Worm (Caenorhabditis elegans) whole organism, young adult: ENCODE measurements around the gene ZC317.6.

Source experiments
- B0019.2 ChIP-seq: fragments of 200-800 bp; sonication (Bioruptor generic); conservative IDR thresholded peaks from 2 replicates; pipeline ENCODE4 v1.3.6; 2022; ENCODE audit warnings: missing genetic modification reagents, missing genetic modification characterization, missing compliant biosample characterization
- B0336.3 ChIP-seq: fragments of 200-800 bp; sonication (Bioruptor generic); IDR thresholded peaks from 2 replicates; pipeline ENCODE4 v1.3.6; 2022; ENCODE audit warnings: missing genetic modification characterization, missing compliant biosample characterization
- F23B12.7 ChIP-seq: sonication (generic microtip); optimal IDR thresholded peaks from 2 replicates; lab custom pipeline; 2017; ENCODE audit warnings: missing genetic modification characterization, mild to moderate bottlenecking, missing compliant biosample characterization, antibody characterized with exemption, moderate library complexity; ENCODE audit not compliant: insufficient read depth
- T07F8.4 ChIP-seq: sonication (generic microtip); optimal IDR thresholded peaks from 2 replicates; lab custom pipeline; 2016; ENCODE audit warnings: mild to moderate bottlenecking, missing genetic modification characterization, moderate library complexity, missing compliant biosample characterization
- Y79H2A.3 ChIP-seq: fragments of 200-800 bp; sonication (Bioruptor generic); conservative IDR thresholded peaks from 2 replicates; pipeline ENCODE4 v1.3.6; 2022; ENCODE audit warnings: missing genetic modification reagents, missing genetic modification characterization, missing compliant biosample characterization
- Y95B8A.8 ChIP-seq: fragments of 200-800 bp; sonication (Bioruptor generic); IDR thresholded peaks from 2 replicates; pipeline ENCODE4 v1.3.6; 2022; ENCODE audit warnings: missing genetic modification reagents, missing genetic modification characterization, missing compliant biosample characterization
- aptf-2 ChIP-seq: fragments of 200-800 bp; sonication (Bioruptor generic); conservative IDR thresholded peaks from 2 replicates; pipeline ENCODE4 v1.3.6; 2022; ENCODE audit warnings: missing genetic modification reagents, missing genetic modification characterization, missing compliant biosample characterization
- ceh-58 ChIP-seq: fragments of 200-800 bp; sonication (Bioruptor generic); IDR thresholded peaks from 2 replicates; pipeline ENCODE4 v1.3.6; 2022; ENCODE audit warnings: missing genetic modification characterization, missing compliant biosample characterization
- ceh-79 ChIP-seq: sonication (generic microtip); optimal IDR thresholded peaks from 2 replicates; lab custom pipeline; 2017; ENCODE audit warnings: mild to moderate bottlenecking, missing genetic modification characterization, missing compliant biosample characterization
- ceh-91 ChIP-seq: fragments of 200-800 bp; sonication (Bioruptor generic); IDR thresholded peaks from 2 replicates; pipeline ENCODE4 v1.3.6; 2022; ENCODE audit warnings: missing genetic modification reagents, missing genetic modification characterization, missing compliant biosample characterization
- die-1 ChIP-seq: sonication (generic microtip); optimal IDR thresholded peaks from 2 replicates; lab custom pipeline; 2016; ENCODE audit warnings: missing genotype, mild to moderate bottlenecking, missing genetic modification characterization, missing compliant biosample characterization
- dpff-1 ChIP-seq: sonication (generic microtip); optimal IDR thresholded peaks from 2 replicates; lab custom pipeline; 2017; ENCODE audit warnings: mild to moderate bottlenecking, missing genetic modification characterization, missing compliant biosample characterization
- him-1 ChIP-seq: sonication (generic microtip); optimal IDR thresholded peaks from 2 replicates; lab custom pipeline; 2016; ENCODE audit warnings: missing genotype, missing genetic modification reagents, missing genetic modification characterization, missing compliant biosample characterization
- hmg-1.2 ChIP-seq: fragments of 200-800 bp; sonication (Bioruptor generic); IDR thresholded peaks from 2 replicates; pipeline ENCODE4 v1.3.6; 2022; ENCODE audit warnings: missing genetic modification reagents, missing genetic modification characterization, missing compliant biosample characterization
- let-526 ChIP-seq: fragments of 200-800 bp; sonication (Bioruptor generic); IDR thresholded peaks from 2 replicates; pipeline ENCODE4 v1.3.6; 2022; ENCODE audit warnings: missing genetic modification reagents, missing genetic modification characterization, missing compliant biosample characterization
- let-607 ChIP-seq, 2 experiments: fragments of 200-800 bp in 1 of 2; sonication (Bioruptor generic) in 1 of 2; sonication (generic microtip) in 1 of 2; optimal IDR thresholded peaks; 2 replicates each; lab custom pipeline; 2016 to 2018; ENCODE audit warnings: mild to moderate bottlenecking in 2 of 2, missing compliant biosample characterization in 2 of 2, missing genetic modification characterization in 2 of 2, moderate library complexity in 2 of 2, missing genotype in 1 of 2
- lin-26 ChIP-seq: fragments of 200-800 bp; sonication (Bioruptor generic); IDR thresholded peaks from 2 replicates; pipeline ENCODE4 v1.3.6; 2022; ENCODE audit warnings: missing genetic modification reagents, missing genetic modification characterization, missing compliant biosample characterization
- lir-1 ChIP-seq: fragments of 200-800 bp; sonication (Bioruptor generic); conservative IDR thresholded peaks from 2 replicates; pipeline ENCODE4 v1.3.6; 2022; ENCODE audit warnings: missing genetic modification reagents, missing genetic modification characterization, missing compliant biosample characterization
- mcd-1 ChIP-seq: fragments of 200-800 bp; sonication (Bioruptor generic); IDR thresholded peaks from 2 replicates; pipeline ENCODE4 v1.3.6; 2022; ENCODE audit warnings: missing genetic modification reagents, missing genetic modification characterization, missing compliant biosample characterization
- mel-28 ChIP-seq: sonication (generic microtip); optimal IDR thresholded peaks from 2 replicates; lab custom pipeline; 2016; ENCODE audit warnings: borderline replicate concordance, mild to moderate bottlenecking, missing genetic modification characterization, missing compliant biosample characterization
- nfya-1 ChIP-seq: sonication (generic microtip); optimal IDR thresholded peaks from 2 replicates; lab custom pipeline; 2017; ENCODE audit warnings: antibody characterized with exemption, missing compliant biosample characterization, missing genetic modification characterization, borderline replicate concordance; ENCODE audit not compliant: insufficient read depth
- nhr-179 ChIP-seq: sonication (generic microtip); optimal IDR thresholded peaks from 2 replicates; lab custom pipeline; 2016; ENCODE audit warnings: mild to moderate bottlenecking, missing genetic modification characterization, missing compliant biosample characterization
- nhr-27 ChIP-seq: fragments of 200-800 bp; sonication (Bioruptor generic); optimal IDR thresholded peaks from 2 replicates; lab custom pipeline; 2018; ENCODE audit warnings: mild to moderate bottlenecking, missing genetic modification characterization, moderate library complexity, missing compliant biosample characterization
- nhr-80 ChIP-seq: sonication (generic microtip); optimal IDR thresholded peaks from 2 replicates; lab custom pipeline; 2016; ENCODE audit warnings: missing genetic modification characterization, missing compliant biosample characterization
- pbrm-1 ChIP-seq: fragments of 200-800 bp; sonication (Bioruptor generic); IDR thresholded peaks from 2 replicates; pipeline ENCODE4 v1.3.6; 2022; ENCODE audit warnings: missing genetic modification reagents, missing genetic modification characterization, missing compliant biosample characterization
- rcor-1 ChIP-seq: fragments of 200-800 bp; sonication (Bioruptor generic); IDR thresholded peaks from 2 replicates; pipeline ENCODE4 v1.3.6; 2022; ENCODE audit warnings: missing genetic modification reagents, missing genetic modification characterization, missing compliant biosample characterization
- rec-8 ChIP-seq, 2 experiments: sonication (generic microtip); optimal IDR thresholded peaks; 2 replicates each; lab custom pipeline; 2016; ENCODE audit warnings: mild to moderate bottlenecking in 2 of 2, missing genetic modification characterization in 2 of 2, missing genetic modification reagents in 2 of 2, missing genotype in 2 of 2, missing biosample characterization in 1 of 2, missing compliant biosample characterization in 1 of 2, moderate library complexity in 1 of 2
- rpc-1 ChIP-seq, 2 experiments: fragments of 150-350 bp in 1 of 2; sonication (generic microtip) in 1 of 2; optimal IDR thresholded peaks; 2 replicates each; lab custom pipeline; 2014 to 2018; ENCODE audit warnings: missing biosample characterization in 1 of 2, missing genetic modification characterization in 1 of 2, missing genetic modification reagents in 1 of 2, missing genotype in 1 of 2
- sea-2 ChIP-seq: fragments of 200-800 bp; sonication (Bioruptor generic); IDR thresholded peaks from 2 replicates; pipeline ENCODE4 v1.3.6; 2022; ENCODE audit warnings: missing genetic modification characterization, missing compliant biosample characterization
- snpc-1.1 ChIP-seq: sonication (generic microtip); optimal IDR thresholded peaks from 2 replicates; lab custom pipeline; 2017; ENCODE audit warnings: missing genetic modification characterization, mild to moderate bottlenecking, missing compliant biosample characterization, antibody characterized with exemption, moderate library complexity, missing genotype, missing genetic modification reagents; ENCODE audit not compliant: insufficient read depth
- sptf-2 ChIP-seq: fragments of 200-800 bp; sonication (Bioruptor generic); optimal IDR thresholded peaks from 2 replicates; lab custom pipeline; 2018; ENCODE audit warnings: mild to moderate bottlenecking, missing genetic modification characterization, missing compliant biosample characterization
- tbx-9 ChIP-seq: sonication (generic microtip); optimal IDR thresholded peaks from 2 replicates; lab custom pipeline; 2016; ENCODE audit warnings: borderline replicate concordance, missing genetic modification characterization, inconsistent platforms, missing compliant biosample characterization
- unc-62 ChIP-seq: fragments of 150-350 bp; optimal IDR thresholded peaks from 2 replicates; lab custom pipeline; 2014; ENCODE audit warnings: missing biosample characterization, missing genetic modification reagents, missing genetic modification characterization
- zfh-2 ChIP-seq: fragments of 200-800 bp; sonication (Bioruptor generic); conservative IDR thresholded peaks from 2 replicates; pipeline ENCODE4 v1.3.6; 2022; ENCODE audit warnings: missing genetic modification reagents, missing genetic modification characterization, missing compliant biosample characterization
- ztf-25 ChIP-seq: fragments of 200-800 bp; sonication (Bioruptor generic); IDR thresholded peaks from 2 replicates; pipeline ENCODE4 v1.3.6; 2022; ENCODE audit warnings: missing genetic modification reagents, missing genetic modification characterization, missing compliant biosample characterization
- ztf-26 ChIP-seq: sonication (generic microtip); optimal IDR thresholded peaks from 2 replicates; lab custom pipeline; 2017; ENCODE audit warnings: missing genetic modification characterization, missing compliant biosample characterization
- ztf-28 ChIP-seq: fragments of 200-800 bp; sonication (Bioruptor generic); IDR thresholded peaks from 2 replicates; pipeline ENCODE4 v1.3.6; 2022; ENCODE audit warnings: missing genetic modification reagents, missing genetic modification characterization, missing compliant biosample characterization
- ztf-3 ChIP-seq: fragments of 200-800 bp; sonication (Bioruptor generic); optimal IDR thresholded peaks from 2 replicates; lab custom pipeline; 2018; ENCODE audit warnings: mild to moderate bottlenecking, missing genetic modification characterization, missing compliant biosample characterization
- ztf-6 ChIP-seq: fragments of 200-800 bp; sonication (Bioruptor generic); IDR thresholded peaks from 2 replicates; pipeline ENCODE4 v1.3.6; 2022; ENCODE audit warnings: missing genetic modification reagents, missing genetic modification characterization, missing compliant biosample characterization

The ZC317.6 gene

DNA sequence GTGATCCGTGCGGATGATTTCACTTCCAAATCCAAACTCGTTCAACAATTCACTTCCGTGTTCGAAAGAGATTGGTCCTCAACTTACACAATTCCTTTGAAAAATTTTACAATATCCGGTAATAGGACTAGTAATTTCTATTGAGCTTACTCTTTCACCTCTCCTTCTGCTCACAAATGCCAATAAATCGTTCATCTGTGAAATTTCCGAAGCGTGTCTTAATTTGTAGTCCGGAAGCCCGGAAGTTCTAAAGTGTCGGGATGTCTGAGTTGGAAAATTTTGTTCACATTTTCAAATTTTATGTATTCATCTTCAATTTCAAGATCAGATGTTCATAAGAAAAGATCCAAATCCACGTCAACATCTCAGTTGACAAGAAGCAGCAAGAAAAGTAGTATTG lies 25.1 kb upstream of the ZC317.6 start, which contains the start of gene T05C3.2:
Gene T05C3.2, plus strand, starts transcription at position 301 of the 400 bp plus-strand sequence.
- no peak for TF ChIP-seq pbrm-1
- no peak for TF ChIP-seq aptf-2 (GFP tag; lab: Robert Waterston, UW)
- TF ChIP-seq Y95B8A.8 = no peak
- TF ChIP-seq nhr-179 (tag; lab: Kevin White, UChicago) = no peak
- no peak for TF ChIP-seq mel-28 (tag; lab: Kevin White, UChicago)
- no peak for TF ChIP-seq let-526 (GFP tag; lab: Robert Waterston, UW)
- TF ChIP-seq rpc-1 (optimal IDR thresholded peaks at IDR 0.05; lab: Kevin White, UChicago) = no peak
- no peak for TF ChIP-seq rpc-1 (tag; optimal IDR thresholded peaks at IDR 0.05; lab: Kevin White, UChicago)
- no peak for TF ChIP-seq snpc-1.1 (tag; lab: Kevin White, UChicago)
- TF ChIP-seq unc-62 (GFP tag; lab: Kevin White, UChicago) = no peak
- no peak for TF ChIP-seq ceh-58 (GFP tag; lab: Robert Waterston, UW)
- TF ChIP-seq nhr-27 (tag; lab: Kevin White, UChicago) = no peak
- TF ChIP-seq tbx-9 (tag; lab: Kevin White, UChicago) = no peak
- TF ChIP-seq dpff-1 (tag; lab: Kevin White, UChicago) = no peak
- no peak for TF ChIP-seq ceh-91 (GFP tag; lab: Robert Waterston, UW)
- no peak for TF ChIP-seq nfya-1 (tag; lab: Kevin White, UChicago)
- no peak for TF ChIP-seq ztf-26 (tag; lab: Kevin White, UChicago)
- no peak for TF ChIP-seq sea-2 (GFP tag; lab: Robert Waterston, UW)

DNA sequence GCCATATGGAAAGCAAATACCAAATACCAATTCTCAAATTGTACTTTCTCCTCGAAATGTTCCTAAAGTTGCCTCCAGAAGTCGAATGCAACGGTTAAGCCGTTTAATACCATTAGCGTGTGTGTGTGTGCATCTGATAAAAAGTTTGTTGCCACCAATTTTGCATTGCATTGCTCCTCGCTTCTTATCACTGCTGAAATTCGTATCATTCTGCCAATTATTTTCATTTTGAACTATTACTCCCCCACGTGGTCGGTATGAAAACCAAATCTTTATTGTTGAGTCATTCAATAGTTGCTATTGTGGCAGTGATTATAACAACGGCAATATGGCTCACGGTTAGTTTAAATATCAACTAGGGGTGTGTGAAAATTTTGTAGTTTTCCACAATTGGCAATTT lies 21.8 kb upstream of the ZC317.6 start, which contains the start of gene T05C3.6:
Gene T05C3.6, plus strand, starts transcription at position 241 of the 400 bp plus-strand sequence.
- TF ChIP-seq nhr-80 (peak; percentile 88), rec-8 (tag; optimal IDR thresholded peaks at IDR 0.05; lab: Kevin White, UChicago) (no peak)

DNA sequence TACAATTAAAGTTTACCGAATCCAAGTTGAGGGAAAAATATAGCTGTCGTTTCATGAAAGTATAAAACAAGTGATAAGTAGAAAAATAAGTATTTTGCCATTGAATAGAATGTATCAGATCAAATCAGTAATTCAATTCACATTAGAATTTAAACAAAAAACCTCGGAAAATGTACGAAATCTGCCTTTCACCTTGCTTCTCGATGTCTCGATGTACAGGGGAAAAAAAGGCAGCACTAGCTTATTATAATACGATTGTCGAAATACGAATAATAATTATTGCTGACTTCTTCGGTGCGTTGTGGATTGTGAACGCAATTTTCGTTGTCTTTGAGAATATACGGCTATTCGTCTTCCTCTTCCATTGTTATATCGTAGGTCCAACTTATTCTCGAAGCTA lies 20.4 kb upstream of the ZC317.6 start, which contains the start of gene grl-18:
Gene grl-18, minus strand, starts transcription at position 101 of the 400 bp plus-strand sequence.
- TF ChIP-seq ztf-25 (GFP tag; lab: Robert Waterston, UW) (no peak), him-1 (no peak), ztf-28 (GFP tag; lab: Robert Waterston, UW) (no peak), Y95B8A.8 (no peak), dpff-1 (tag; lab: Kevin White, UChicago) (no peak), B0336.3 (GFP tag; lab: Robert Waterston, UW) (no peak), zfh-2 (GFP tag; lab: Robert Waterston, UW) (no peak), lir-1 (GFP tag; lab: Robert Waterston, UW) (no peak), lin-26 (GFP tag; lab: Robert Waterston, UW) (no peak), ceh-58 (GFP tag; lab: Robert Waterston, UW) (no peak), sptf-2 (GFP tag; lab: Kevin White, UChicago) (no peak), F23B12.7 (tag; lab: Kevin White, UChicago) (no peak)

DNA sequence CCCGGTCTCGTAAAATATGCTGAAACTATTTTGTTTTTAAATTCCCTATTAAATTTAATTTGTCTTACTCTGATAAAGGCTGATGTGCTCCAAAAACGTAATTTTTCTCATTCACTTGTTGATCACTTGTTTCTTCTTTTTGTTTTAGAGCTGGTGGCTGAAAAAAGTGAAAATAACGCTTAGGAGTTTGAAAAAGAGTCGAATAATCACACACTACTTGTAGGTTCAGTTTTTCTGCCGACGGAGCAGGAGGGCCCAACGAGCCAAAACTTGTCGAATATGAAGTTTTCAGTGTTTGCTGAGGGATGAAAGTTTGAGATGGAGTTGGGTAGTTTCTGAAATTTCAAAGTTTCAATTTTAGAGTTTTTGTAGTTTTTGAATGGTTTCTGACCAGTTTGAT lies 18.8 kb upstream of the ZC317.6 start:
- TF ChIP-seq F23B12.7 (tag; lab: Kevin White, UChicago) (no peak), mcd-1 (GFP tag; lab: Robert Waterston, UW) (no peak), hmg-1.2 (GFP tag; lab: Robert Waterston, UW) (no peak), zfh-2 (GFP tag; lab: Robert Waterston, UW) (no peak), let-607 (tag; optimal IDR thresholded peaks at IDR 0.05; lab: Kevin White, UChicago) (no peak), ztf-6 (GFP tag; lab: Robert Waterston, UW) (no peak), B0019.2 (GFP tag; lab: Robert Waterston, UW) (no peak), ceh-79 (tag; lab: Kevin White, UChicago) (no peak), rcor-1 (GFP tag; lab: Robert Waterston, UW) (no peak), die-1 (no peak), T07F8.4 (tag; lab: Kevin White, UChicago) (no peak), Y79H2A.3 (no peak), ztf-3 (GFP tag; lab: Kevin White, UChicago) (no peak)
- TF ChIP-seq, all 124 proteins: peak for 0
